Worm (Caenorhabditis elegans) whole organism, early embryonic: Measurements from ENCODE around the gene dgk-4.

Experiments used
- B0310.2 ChIP-seq: sonication (generic microtip); optimal IDR thresholded peaks from 2 replicates; lab custom pipeline; 2016; ENCODE audit warnings: mild to moderate bottlenecking, missing genetic modification characterization, missing compliant biosample characterization
- F13C5.2 ChIP-seq: sonication (generic microtip); optimal IDR thresholded peaks from 2 replicates; lab custom pipeline; 2017; ENCODE audit warnings: mild to moderate bottlenecking, missing genetic modification characterization, inconsistent platforms, missing compliant biosample characterization
- aly-1 ChIP-seq: sonication (generic microtip); optimal IDR thresholded peaks from 2 replicates; lab custom pipeline; 2016; ENCODE audit warnings: missing genetic modification characterization, missing compliant biosample characterization
- ama-1 ChIP-seq: fragments of 150-350 bp; optimal IDR thresholded peaks from 2 replicates; lab custom pipeline; 2014
- ceh-13 ChIP-seq: fragments of 200-800 bp; sonication (Bioruptor generic); optimal IDR thresholded peaks from 2 replicates; lab custom pipeline; 2018; ENCODE audit warnings: mild to moderate bottlenecking, missing genetic modification characterization, missing compliant biosample characterization
- ceh-36 ChIP-seq: sonication (generic microtip); optimal IDR thresholded peaks from 2 replicates; lab custom pipeline; 2016; ENCODE audit warnings: missing genetic modification characterization, inconsistent platforms, missing compliant biosample characterization
- ets-7 ChIP-seq: sonication (generic microtip); optimal IDR thresholded peaks from 2 replicates; lab custom pipeline; 2016; ENCODE audit warnings: missing genotype, missing genetic modification characterization, missing compliant biosample characterization
- flt-1 ChIP-seq: fragments of 200-800 bp; sonication (Bioruptor generic); IDR thresholded peaks from 2 replicates; pipeline ENCODE4 v1.3.6; 2022; ENCODE audit warnings: missing genetic modification characterization, missing compliant biosample characterization
- hmbx-1 ChIP-seq: sonication (generic microtip); optimal IDR thresholded peaks from 2 replicates; lab custom pipeline; 2016; ENCODE audit warnings: mild to moderate bottlenecking, missing genetic modification characterization, missing compliant biosample characterization
- hmg-4 ChIP-seq: fragments of 200-800 bp; sonication (Bioruptor generic); optimal IDR thresholded peaks from 2 replicates; lab custom pipeline; 2018; ENCODE audit warnings: mild to moderate bottlenecking, missing genetic modification characterization, missing compliant biosample characterization
- hnd-1 ChIP-seq: sonication (generic microtip); optimal IDR thresholded peaks from 2 replicates; lab custom pipeline; 2016; ENCODE audit warnings: missing genetic modification characterization, missing compliant biosample characterization
- pes-1 ChIP-seq: fragments of 200-800 bp; sonication (Bioruptor generic); IDR thresholded peaks from 2 replicates; pipeline ENCODE4 v1.3.6; 2022; ENCODE audit warnings: missing genetic modification reagents, missing genetic modification characterization, missing compliant biosample characterization
- scrt-1 ChIP-seq: fragments of 200-800 bp; sonication (Bioruptor generic); IDR thresholded peaks from 2 replicates; pipeline ENCODE4 v1.3.6; 2022; ENCODE audit warnings: missing genetic modification characterization, missing compliant biosample characterization
- sea-1 ChIP-seq: fragments of 200-800 bp; sonication (Bioruptor generic); conservative IDR thresholded peaks from 2 replicates; pipeline ENCODE4 v1.3.6; 2022; ENCODE audit warnings: missing genetic modification characterization, missing compliant biosample characterization
- tbx-11 ChIP-seq: fragments of 200-800 bp; sonication (Bioruptor generic); IDR thresholded peaks from 2 replicates; pipeline ENCODE4 v1.3.6; 2022; ENCODE audit warnings: missing genetic modification characterization, missing compliant biosample characterization
- tbx-37 ChIP-seq: fragments of 200-800 bp; sonication (Bioruptor generic); conservative IDR thresholded peaks from 2 replicates; pipeline ENCODE4 v1.3.6; 2022; ENCODE audit warnings: missing genetic modification reagents, missing genetic modification characterization, missing compliant biosample characterization
- tra-4 ChIP-seq: sonication (generic microtip); optimal IDR thresholded peaks from 2 replicates; lab custom pipeline; 2017; ENCODE audit warnings: missing genetic modification characterization, missing compliant biosample characterization

Gene dgk-4

ce11 chrIV:8631033-8631432, at the start of gene dgk-4:
Gene dgk-4, plus strand, starts transcription at chrIV:8631333.
- TF ChIP-seq F13C5.2: no peak

- TF ChIP-seq aly-1 (tag; lab: Kevin White, UChicago) (no peak), ceh-36 (tag; lab: Kevin White, UChicago) (no peak), tbx-37 (no peak), hmbx-1 (no peak), scrt-1 (GFP tag; lab: Robert Waterston, UW) (no peak), ceh-13 (GFP tag; lab: Kevin White, UChicago) (no peak), F13C5.2 (no peak), sea-1 (GFP tag; lab: Robert Waterston, UW) (no peak), tra-4 (tag; lab: Kevin White, UChicago) (no peak), hmg-4 (GFP tag; lab: Kevin White, UChicago) (no peak)
Observed at ce11 chrIV:8585076-8586033, 45.8 kb upstream of the dgk-4 start, which contains the start of gene catp-7. Gene catp-7, plus strand, starts transcription at chrIV:8585983.

ce11 chrIV:8587057-8587456, 44.1 kb upstream of the dgk-4 start:
- TF ChIP-seq ama-1 (lab: Kevin White, UChicago): no peak
- TF ChIP-seq aly-1 (tag; lab: Kevin White, UChicago): no peak
- TF ChIP-seq ceh-36 (tag; lab: Kevin White, UChicago): no peak
- no peak for TF ChIP-seq scrt-1 (GFP tag; lab: Robert Waterston, UW)
- TF ChIP-seq tbx-11 (GFP tag; lab: Robert Waterston, UW): no peak
- no peak for TF ChIP-seq tbx-37
- TF ChIP-seq ceh-13 (GFP tag; lab: Kevin White, UChicago): no peak
- no peak for TF ChIP-seq hmbx-1
- no peak for TF ChIP-seq hnd-1 (tag; lab: Kevin White, UChicago)
- TF ChIP-seq ets-7 (tag; lab: Kevin White, UChicago): no peak
- TF ChIP-seq sea-1 (GFP tag; lab: Robert Waterston, UW): no peak
- no peak for TF ChIP-seq F13C5.2
- TF ChIP-seq flt-1 (GFP tag; lab: Robert Waterston, UW): no peak
- TF ChIP-seq B0310.2 (tag; lab: Kevin White, UChicago): no peak

ce11 chrIV:8587605-8588004, 43.5 kb upstream of the dgk-4 start:
- TF ChIP-seq hmg-4 (GFP tag; lab: Kevin White, UChicago) (no peak), tbx-37 (no peak), ceh-36 (tag; lab: Kevin White, UChicago) (no peak), B0310.2 (tag; lab: Kevin White, UChicago) (no peak), aly-1 (tag; lab: Kevin White, UChicago) (no peak), F13C5.2 (no peak), sea-1 (GFP tag; lab: Robert Waterston, UW) (no peak), scrt-1 (GFP tag; lab: Robert Waterston, UW) (no peak), flt-1 (GFP tag; lab: Robert Waterston, UW) (no peak), ets-7 (tag; lab: Kevin White, UChicago) (no peak)

- TF ChIP-seq pes-1 (GFP tag; lab: Robert Waterston, UW) (no peak), sea-1 (GFP tag; lab: Robert Waterston, UW) (no peak), tbx-11 (GFP tag; lab: Robert Waterston, UW) (no peak), hmg-4 (GFP tag; lab: Kevin White, UChicago) (no peak), B0310.2 (tag; lab: Kevin White, UChicago) (no peak), tra-4 (tag; lab: Kevin White, UChicago) (no peak), ceh-13 (GFP tag; lab: Kevin White, UChicago) (no peak), scrt-1 (GFP tag; lab: Robert Waterston, UW) (no peak), tbx-37 (no peak), aly-1 (tag; lab: Kevin White, UChicago) (no peak), hmbx-1 (no peak), flt-1 (GFP tag; lab: Robert Waterston, UW) (no peak), ceh-36 (tag; lab: Kevin White, UChicago) (no peak), F13C5.2 (no peak), hnd-1 (tag; lab: Kevin White, UChicago) (no peak), ama-1 (lab: Kevin White, UChicago) (no peak), ets-7 (tag; lab: Kevin White, UChicago) (no peak)
Observed at ce11 chrIV:8595317-8595716, 35.8 kb upstream of the dgk-4 start, which contains the start of gene Y59H11AR.3. Gene Y59H11AR.3, minus strand, starts transcription at chrIV:8595417.

ce11 chrIV:8595767-8596166, 35.4 kb upstream of the dgk-4 start, which contains the start of gene clec-181:
Gene clec-181, plus strand, starts transcription at chrIV:8596067.
- no peak for TF ChIP-seq scrt-1 (GFP tag; lab: Robert Waterston, UW)

ce11 chrIV:8597504-8597903, 33.6 kb upstream of the dgk-4 start:
- TF ChIP-seq ceh-36 (tag; lab: Kevin White, UChicago) (no peak), tbx-11 (GFP tag; lab: Robert Waterston, UW) (no peak), hmg-4 (GFP tag; lab: Kevin White, UChicago) (no peak), hnd-1 (tag; lab: Kevin White, UChicago) (no peak), tra-4 (tag; lab: Kevin White, UChicago) (no peak), scrt-1 (GFP tag; lab: Robert Waterston, UW) (no peak), ama-1 (lab: Kevin White, UChicago) (no peak), aly-1 (tag; lab: Kevin White, UChicago) (no peak), B0310.2 (tag; lab: Kevin White, UChicago) (no peak), tbx-37 (no peak)
